Worm (Caenorhabditis elegans) whole organism, early embryonic: Measurements from ENCODE around the gene Y17G9B.8.

Experiments
- B0310.2 ChIP-seq: sonication (generic microtip); optimal IDR thresholded peaks from 2 replicates; lab custom pipeline; 2016; ENCODE audit warnings: mild to moderate bottlenecking, missing genetic modification characterization, missing compliant biosample characterization
- F13C5.2 ChIP-seq: sonication (generic microtip); optimal IDR thresholded peaks from 2 replicates; lab custom pipeline; 2017; ENCODE audit warnings: mild to moderate bottlenecking, missing genetic modification characterization, inconsistent platforms, missing compliant biosample characterization
- aly-1 ChIP-seq: sonication (generic microtip); optimal IDR thresholded peaks from 2 replicates; lab custom pipeline; 2016; ENCODE audit warnings: missing genetic modification characterization, missing compliant biosample characterization
- ama-1 ChIP-seq: fragments of 150-350 bp; optimal IDR thresholded peaks from 2 replicates; lab custom pipeline; 2014
- ceh-13 ChIP-seq: fragments of 200-800 bp; sonication (Bioruptor generic); optimal IDR thresholded peaks from 2 replicates; lab custom pipeline; 2018; ENCODE audit warnings: mild to moderate bottlenecking, missing genetic modification characterization, missing compliant biosample characterization
- ceh-36 ChIP-seq: sonication (generic microtip); optimal IDR thresholded peaks from 2 replicates; lab custom pipeline; 2016; ENCODE audit warnings: missing genetic modification characterization, inconsistent platforms, missing compliant biosample characterization
- ets-7 ChIP-seq: sonication (generic microtip); optimal IDR thresholded peaks from 2 replicates; lab custom pipeline; 2016; ENCODE audit warnings: missing genotype, missing genetic modification characterization, missing compliant biosample characterization
- flt-1 ChIP-seq: fragments of 200-800 bp; sonication (Bioruptor generic); IDR thresholded peaks from 2 replicates; pipeline ENCODE4 v1.3.6; 2022; ENCODE audit warnings: missing genetic modification characterization, missing compliant biosample characterization
- hmbx-1 ChIP-seq: sonication (generic microtip); optimal IDR thresholded peaks from 2 replicates; lab custom pipeline; 2016; ENCODE audit warnings: mild to moderate bottlenecking, missing genetic modification characterization, missing compliant biosample characterization
- hmg-4 ChIP-seq: fragments of 200-800 bp; sonication (Bioruptor generic); optimal IDR thresholded peaks from 2 replicates; lab custom pipeline; 2018; ENCODE audit warnings: mild to moderate bottlenecking, missing genetic modification characterization, missing compliant biosample characterization
- hnd-1 ChIP-seq: sonication (generic microtip); optimal IDR thresholded peaks from 2 replicates; lab custom pipeline; 2016; ENCODE audit warnings: missing genetic modification characterization, missing compliant biosample characterization
- pes-1 ChIP-seq: fragments of 200-800 bp; sonication (Bioruptor generic); IDR thresholded peaks from 2 replicates; pipeline ENCODE4 v1.3.6; 2022; ENCODE audit warnings: missing genetic modification reagents, missing genetic modification characterization, missing compliant biosample characterization
- scrt-1 ChIP-seq: fragments of 200-800 bp; sonication (Bioruptor generic); IDR thresholded peaks from 2 replicates; pipeline ENCODE4 v1.3.6; 2022; ENCODE audit warnings: missing genetic modification characterization, missing compliant biosample characterization
- sea-1 ChIP-seq: fragments of 200-800 bp; sonication (Bioruptor generic); conservative IDR thresholded peaks from 2 replicates; pipeline ENCODE4 v1.3.6; 2022; ENCODE audit warnings: missing genetic modification characterization, missing compliant biosample characterization
- tbx-11 ChIP-seq: fragments of 200-800 bp; sonication (Bioruptor generic); IDR thresholded peaks from 2 replicates; pipeline ENCODE4 v1.3.6; 2022; ENCODE audit warnings: missing genetic modification characterization, missing compliant biosample characterization
- tbx-37 ChIP-seq: fragments of 200-800 bp; sonication (Bioruptor generic); conservative IDR thresholded peaks from 2 replicates; pipeline ENCODE4 v1.3.6; 2022; ENCODE audit warnings: missing genetic modification reagents, missing genetic modification characterization, missing compliant biosample characterization
- tra-4 ChIP-seq: sonication (generic microtip); optimal IDR thresholded peaks from 2 replicates; lab custom pipeline; 2017; ENCODE audit warnings: missing genetic modification characterization, missing compliant biosample characterization

The Y17G9B.8 gene

DNA sequence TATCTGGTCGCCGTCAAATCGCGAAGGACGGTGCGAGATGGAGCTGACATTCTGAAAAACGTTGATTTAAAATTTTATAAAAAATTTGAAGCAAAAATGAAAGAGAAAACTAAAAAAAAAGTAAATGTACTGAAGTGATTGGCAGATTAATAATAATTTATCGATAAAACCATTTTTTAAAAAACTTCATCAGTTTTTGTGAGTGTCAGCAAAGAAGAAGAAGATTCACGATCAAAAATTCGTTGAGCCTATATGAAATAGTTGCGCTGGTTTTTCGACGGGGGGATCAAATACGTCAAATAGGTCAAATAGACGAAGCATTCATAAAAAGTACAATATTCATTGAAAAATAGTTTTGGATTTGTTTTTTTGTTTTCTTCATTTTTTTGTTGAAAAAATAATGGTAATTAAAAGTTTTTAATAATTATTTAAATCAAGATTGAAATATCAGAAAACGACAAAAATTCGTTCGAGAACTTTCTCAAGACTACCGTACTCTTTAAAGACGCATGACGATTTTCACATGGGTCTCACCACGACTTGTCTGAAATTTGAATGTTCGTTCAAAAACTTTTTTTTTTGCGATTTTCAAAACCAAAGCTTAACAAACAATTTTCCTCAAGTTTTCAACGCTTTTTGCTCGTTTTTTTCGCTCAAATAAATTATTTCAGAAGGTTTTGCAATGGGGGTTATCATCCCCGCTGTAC lies 1.9 kb upstream of the Y17G9B.8 start, which contains the start of the genes memi-1 and cyp-31A3:
TSS of gene memi-1 (minus strand) at position 51 of the 707 bp plus-strand sequence.
TSS of gene cyp-31A3 (plus strand) at position 672 of the 707 bp plus-strand sequence.
- no peak for TF ChIP-seq hmg-4 (GFP tag; lab: Kevin White, UChicago)
- no peak for TF ChIP-seq F13C5.2
- TF ChIP-seq flt-1 (GFP tag; lab: Robert Waterston, UW) = no peak
- TF ChIP-seq scrt-1 = no peak
- no peak for TF ChIP-seq ets-7 (tag; lab: Kevin White, UChicago)
- TF ChIP-seq aly-1 (tag; lab: Kevin White, UChicago) = no peak
- no peak for TF ChIP-seq ama-1
- no peak for TF ChIP-seq ceh-36 (tag; lab: Kevin White, UChicago)
- no peak for TF ChIP-seq pes-1 (GFP tag; lab: Robert Waterston, UW)
- no peak for TF ChIP-seq tbx-11
- TF ChIP-seq tra-4 = no peak
- no peak for TF ChIP-seq sea-1
- no peak for TF ChIP-seq tbx-37 (GFP tag; lab: Robert Waterston, UW)
- TF ChIP-seq hmbx-1 (tag; lab: Kevin White, UChicago) = no peak
- no peak for TF ChIP-seq ceh-13 (GFP tag; lab: Kevin White, UChicago)
- TF ChIP-seq hnd-1 (tag; lab: Kevin White, UChicago) = no peak
- no peak for TF ChIP-seq B0310.2 (tag; lab: Kevin White, UChicago)

ce11 chrIV:4755929-4756655 lies 2.5 kb downstream of the Y17G9B.8 start, which contains the start of the genes fbxb-77 and Y17G9B.11:
TSS of gene fbxb-77 (minus strand) at chrIV:4756157.
TSS of gene Y17G9B.11 (plus strand) at chrIV:4756605.
- TF ChIP-seq sea-1 = no peak
- TF ChIP-seq ama-1 = no peak
- TF ChIP-seq aly-1 (tag; lab: Kevin White, UChicago) = no peak
- TF ChIP-seq scrt-1 = no peak
- TF ChIP-seq F13C5.2 = no peak
- no peak for TF ChIP-seq B0310.2 (tag; lab: Kevin White, UChicago)
- TF ChIP-seq tbx-11 = no peak
- TF ChIP-seq tra-4 = no peak
- TF ChIP-seq pes-1 (GFP tag; lab: Robert Waterston, UW) = no peak
- TF ChIP-seq flt-1 (GFP tag; lab: Robert Waterston, UW) = no peak
- TF ChIP-seq ceh-36 (tag; lab: Kevin White, UChicago) = no peak
- TF ChIP-seq ceh-13 (GFP tag; lab: Kevin White, UChicago) = no peak
- TF ChIP-seq hmg-4 (GFP tag; lab: Kevin White, UChicago) = no peak
- TF ChIP-seq ets-7 (tag; lab: Kevin White, UChicago) = no peak

ce11 chrIV:4751814-4752213 lies 6.8 kb downstream of the Y17G9B.8 start, which contains the start of gene Y17G9B.4:
TSS of gene Y17G9B.4 (plus strand) at chrIV:4752119.
- no peak for TF ChIP-seq scrt-1

ce11 chrIV:4749728-4750278 lies 8.8 kb downstream of the Y17G9B.8 start, which contains the start of the genes rpl-20 and Y17G9B.5:
TSS of gene rpl-20 (minus strand) at chrIV:4749778.
TSS of gene Y17G9B.5 (plus strand) at chrIV:4750240.
- TF ChIP-seq ama-1 (no peak), B0310.2 (tag; lab: Kevin White, UChicago) (peak; percentile 49), F13C5.2 (peak; percentile 99), hnd-1 (tag; lab: Kevin White, UChicago) (peak; percentile 72), hmg-4 (GFP tag; lab: Kevin White, UChicago) (peak; percentile 81), pes-1 (GFP tag; lab: Robert Waterston, UW) (peak; percentile 81), ceh-13 (GFP tag; lab: Kevin White, UChicago) (peak; percentile 63), ets-7 (tag; lab: Kevin White, UChicago) (peak; percentile 54), sea-1 (peak; percentile 87), ceh-36 (tag; lab: Kevin White, UChicago) (peak; percentile 85), hmbx-1 (tag; lab: Kevin White, UChicago) (peak; percentile 75), tbx-37 (GFP tag; lab: Robert Waterston, UW) (peak; percentile 76), flt-1 (GFP tag; lab: Robert Waterston, UW) (peak; percentile 84), tbx-11 (peak; percentile 78), scrt-1 (peak; percentile 80), aly-1 (tag; lab: Kevin White, UChicago) (no peak), tra-4 (peak; percentile 73)

DNA sequence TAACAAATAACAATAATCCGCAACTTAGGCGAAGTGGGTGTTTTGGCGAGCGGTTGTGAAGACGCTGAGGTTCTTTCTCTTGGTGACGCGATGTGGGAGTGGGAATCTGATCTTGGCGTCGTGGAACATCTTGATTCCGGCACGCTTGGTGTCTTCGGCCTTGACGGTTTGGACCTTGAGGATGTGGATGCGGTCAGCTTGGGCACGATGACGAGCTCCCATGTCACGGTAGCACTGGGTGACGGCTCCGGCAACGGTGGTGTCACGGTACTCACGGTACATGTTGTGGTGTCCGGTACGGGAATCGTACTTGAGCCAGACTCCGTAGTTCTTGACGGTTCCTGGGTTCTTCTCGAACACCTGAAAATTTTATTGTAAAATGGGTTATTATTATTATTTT lies 9.5 kb downstream of the Y17G9B.8 start:
- TF ChIP-seq tbx-11 (no peak), ets-7 (tag; lab: Kevin White, UChicago) (no peak), tbx-37 (GFP tag; lab: Robert Waterston, UW) (no peak), ceh-36 (tag; lab: Kevin White, UChicago) (no peak), flt-1 (GFP tag; lab: Robert Waterston, UW) (no peak), ama-1 (no peak), aly-1 (tag; lab: Kevin White, UChicago) (no peak), pes-1 (GFP tag; lab: Robert Waterston, UW) (no peak), hmg-4 (GFP tag; lab: Kevin White, UChicago) (no peak), sea-1 (no peak), F13C5.2 (no peak), ceh-13 (GFP tag; lab: Kevin White, UChicago) (no peak), hmbx-1 (tag; lab: Kevin White, UChicago) (no peak), tra-4 (no peak), scrt-1 (no peak)

DNA sequence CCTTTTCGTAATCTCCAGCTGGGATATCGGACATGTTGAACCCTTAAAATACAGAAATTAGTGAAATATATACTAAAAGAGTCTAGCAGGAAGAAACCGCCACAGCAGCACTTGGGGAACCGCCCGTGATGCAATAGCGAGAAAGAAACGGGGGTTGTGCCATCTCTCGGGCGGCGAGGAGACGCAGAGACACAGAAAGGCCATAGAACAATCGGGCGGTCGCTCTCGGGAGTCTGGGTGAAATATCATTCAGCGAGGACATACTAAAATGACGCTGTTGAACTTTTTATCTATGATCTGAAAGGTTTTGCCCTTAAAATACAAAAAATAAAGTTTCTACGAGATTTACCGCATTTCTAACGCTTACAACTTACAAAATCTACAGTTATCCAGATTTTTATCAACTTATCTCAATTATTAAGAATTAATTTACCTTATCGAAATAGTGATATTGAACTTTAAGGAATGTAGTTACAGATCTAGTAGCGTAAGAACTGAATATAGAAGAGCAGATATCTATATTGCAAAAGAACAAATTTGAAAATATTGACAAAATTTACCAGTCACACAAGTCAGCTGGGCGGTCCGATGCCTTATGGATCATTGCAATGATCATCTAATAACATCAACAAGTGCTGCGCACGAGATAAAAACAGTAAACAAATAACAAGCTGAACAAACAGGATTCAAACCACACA lies 10.1 kb downstream of the Y17G9B.8 start, which contains the start of gene cyc-2.1:
TSS of gene cyc-2.1 (minus strand) at position 605 of the 698 bp plus-strand sequence.
- TF ChIP-seq hnd-1 (tag; lab: Kevin White, UChicago) (no peak), sea-1 (0 out of 2 replicates have a peak, but pooled peaks have one; percentile 28), B0310.2 (tag; lab: Kevin White, UChicago) (no peak), hmbx-1 (tag; lab: Kevin White, UChicago) (no peak), hmg-4 (GFP tag; lab: Kevin White, UChicago) (peak; percentile 49), tbx-11 (0 out of 2 replicates have a peak, but pooled peaks have one; percentile 31), flt-1 (GFP tag; lab: Robert Waterston, UW) (0 out of 2 replicates have a peak, but pooled peaks have one; percentile 4), scrt-1 (peak; percentile 64), ama-1 (peak; percentile 3), aly-1 (tag; lab: Kevin White, UChicago) (no peak), F13C5.2 (peak; percentile 38), ceh-13 (GFP tag; lab: Kevin White, UChicago) (no peak), ceh-36 (tag; lab: Kevin White, UChicago) (no peak)
